Fruit fly (Drosophila melanogaster) S2 (cell line): Measurements from ENCODE around the gene CG5180.

Experiments used
- CG8478 ChIP-seq: fragments of >200 bp; optimal IDR thresholded peaks from 2 replicates; lab custom pipeline; 2018
- CTCF ChIP-seq, 2 experiments: fragments of >200 bp; optimal IDR thresholded peaks; 2 replicates each; lab custom pipeline; 2018

dm6 chr3R:20550632-20551486 lies 6.9 kb upstream of the CG5180 start:
- peak in 1 of 2 experiments; percentile 19 for TF ChIP-seq CTCF (optimal IDR thresholded peaks at IDR 0.05; lab: Kevin White, UChicago)
- no peak for TF ChIP-seq CG8478 (lab: Kevin White, UChicago)
